Worm (Caenorhabditis elegans): Measurements from ENCODE around the gene madf-11.

The madf-11 gene

DNA sequence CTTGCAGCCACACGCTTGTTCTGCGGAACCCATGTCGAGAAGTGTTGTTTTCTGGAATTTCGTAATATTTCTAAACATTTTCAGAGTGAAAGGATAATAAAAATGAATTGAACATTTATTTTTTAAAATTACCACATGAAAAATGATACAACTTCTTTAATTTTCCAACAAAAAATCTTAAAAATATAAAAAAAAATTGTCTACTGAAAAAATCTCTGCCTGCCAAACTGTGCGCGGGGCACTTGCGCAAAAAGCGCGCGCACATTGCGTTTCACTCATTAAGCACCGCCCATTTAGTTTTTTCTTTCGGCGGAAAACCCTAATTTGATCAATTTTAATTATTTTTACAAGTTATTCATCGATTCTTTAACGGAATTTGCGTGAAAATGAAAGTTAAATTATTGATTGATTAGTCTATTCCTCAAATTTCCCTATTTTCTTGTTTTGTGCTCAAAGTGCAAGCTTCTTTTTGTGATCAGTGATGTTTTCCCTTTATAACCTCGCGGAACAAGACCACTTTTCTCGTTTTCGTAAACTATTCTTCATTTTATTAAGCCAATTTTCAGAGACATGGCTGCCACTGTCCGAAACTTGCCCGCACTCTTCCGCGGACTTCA, 48.3 kb downstream of the madf-11 start, which contains the start of the genes nmad-1 and hach-1 (continued):
- TF ChIP-seq nhr-90 (tag; optimal IDR thresholded peaks at IDR 0.05) (no peak), ztf-28 (GFP tag; IDR thresholded peaks at IDR 0.05) (no peak), F33H1.4 (GFP tag; IDR thresholded peaks at IDR 0.05) (peak; percentile 62), let-526 (GFP tag; IDR thresholded peaks at IDR 0.05) (no peak), Y79H2A.3 (GFP tag; conservative IDR thresholded peaks at IDR 0.05) (no peak), ztf-6 (GFP tag; IDR thresholded peaks at IDR 0.05) (no peak), T26A5.8 (tag; optimal IDR thresholded peaks at IDR 0.05) (no peak), T07F8.4 (tag; optimal IDR thresholded peaks at IDR 0.05) (no peak), rpc-1 (optimal IDR thresholded peaks at IDR 0.05) (peak; percentile 43), rpc-1 (tag; optimal IDR thresholded peaks at IDR 0.05) (no peak), nfya-2 (GFP tag; IDR thresholded peaks at IDR 0.05) (no peak), nhr-27 (tag; optimal IDR thresholded peaks at IDR 0.05) (no peak), hlh-26 (GFP tag; conservative IDR thresholded peaks at IDR 0.05) (no peak), athp-1 (tag; optimal IDR thresholded peaks at IDR 0.05) (peak; percentile 28), D2030.7 (GFP tag; IDR thresholded peaks at IDR 0.05) (peak; percentile 64; the same call in 1 of the 2 replicates), Y67H2A.10 (GFP tag; conservative IDR thresholded peaks at IDR 0.05) (no peak), dpff-1 (tag; optimal IDR thresholded peaks at IDR 0.05) (no peak), lin-54 (GFP tag; optimal IDR thresholded peaks at IDR 0.05) (peak; percentile 81), B0035.1 (tag; optimal IDR thresholded peaks at IDR 0.05) (no peak), C17E4.6 (GFP tag; IDR thresholded peaks at IDR 0.05) (no peak), efl-1 (GFP tag; optimal IDR thresholded peaks at IDR 0.05) (peak; percentile 36), mel-28 (tag; optimal IDR thresholded peaks at IDR 0.05; ENCODE audit: borderline replicate concordance) (no peak), nhr-80 (tag; optimal IDR thresholded peaks at IDR 0.05) (peak; percentile 24), ama-1 (optimal IDR thresholded peaks at IDR 0.05) (no peak), ama-1 (GFP tag; optimal IDR thresholded peaks at IDR 0.05) (peak in 1 of 2 experiments; percentile 31), aptf-2 (GFP tag; conservative IDR thresholded peaks at IDR 0.05) (no peak), attf-5 (GFP tag; optimal IDR thresholded peaks at IDR 0.05) (peak; percentile 78), unc-62 (GFP tag; optimal IDR thresholded peaks at IDR 0.05) (no peak), madf-6 (GFP tag; IDR thresholded peaks at IDR 0.05) (peak; percentile 89), fkh-3 (tag; optimal IDR thresholded peaks at IDR 0.05) (no peak), dox-1 (GFP tag; IDR thresholded peaks at IDR 0.05) (peak; percentile 85), rcor-1 (GFP tag; IDR thresholded peaks at IDR 0.05) (peak; percentile 58), F57A8.1 (GFP tag; optimal IDR thresholded peaks at IDR 0.05) (no peak), ztf-26 (tag; optimal IDR thresholded peaks at IDR 0.05) (peak; percentile 9), snpc-1.1 (tag; optimal IDR thresholded peaks at IDR 0.05; ENCODE audit: insufficient read depth) (peak; percentile 71), F49E8.2 (tag; optimal IDR thresholded peaks at IDR 0.05; ENCODE audit: insufficient read depth) (no peak), zim-3 (tag; optimal IDR thresholded peaks at IDR 0.05) (no peak), madf-10 (tag; optimal IDR thresholded peaks at IDR 0.05) (peak; percentile 43), F52B5.7 (tag; optimal IDR thresholded peaks at IDR 0.05) (peak; percentile 19), tlf-1 (GFP tag; optimal IDR thresholded peaks at IDR 0.05) (peak; percentile 38), repo-1 (tag; optimal IDR thresholded peaks at IDR 0.05) (no peak), ceh-91 (GFP tag; IDR thresholded peaks at IDR 0.05) (no peak), Y53G8AR.9 (GFP tag; conservative IDR thresholded peaks at IDR 0.05) (no peak), gei-17 (GFP tag; optimal IDR thresholded peaks at IDR 0.05) (no peak), ceh-40 (GFP tag; IDR thresholded peaks at IDR 0.05) (no peak), pbrm-1 (GFP tag; IDR thresholded peaks at IDR 0.05) (peak; percentile 78), F10E7.11 (tag; optimal IDR thresholded peaks at IDR 0.05) (peak; percentile 19), ceh-27 (GFP tag; optimal IDR thresholded peaks at IDR 0.05) (peak; percentile 61), ztf-25 (GFP tag; IDR thresholded peaks at IDR 0.05) (0 out of 2 replicates have a peak, but pooled peaks have one; percentile 12), hmg-1.2 (GFP tag; IDR thresholded peaks at IDR 0.05) (peak; percentile 58)

All from whole organism, young adult.